Worm (Caenorhabditis elegans): ENCODE results near the gene T09B9.1.

Gene T09B9.1

DNA sequence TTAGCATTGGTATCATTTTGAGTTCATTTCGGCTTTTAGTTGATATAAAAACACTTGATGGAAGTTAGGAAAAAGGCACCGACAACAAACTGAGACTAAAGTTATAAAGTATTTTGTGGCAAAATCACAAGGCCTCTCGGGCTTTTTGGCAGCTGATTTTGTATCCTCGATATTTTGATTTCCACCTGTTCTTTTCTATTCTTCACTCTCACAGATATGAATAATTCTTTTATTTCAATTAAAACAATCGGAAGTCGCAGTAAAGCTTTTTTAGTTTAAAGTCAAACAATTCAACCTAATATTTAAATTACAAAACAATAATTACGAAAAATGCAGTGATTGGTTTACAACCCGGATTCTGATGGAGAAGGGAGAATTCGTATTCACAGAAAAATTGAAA, 4.2 kb downstream of the T09B9.1 start, which contains the start of gene T09B9.3:
T09B9.3 (minus strand) TSS at position 101 of the 400 bp plus-strand sequence.
- TF ChIP-seq unc-62 (GFP tag; optimal IDR thresholded peaks at IDR 0.05) = no peak
- TF ChIP-seq ceh-9 (tag; optimal IDR thresholded peaks at IDR 0.05) = no peak
- TF ChIP-seq elt-1 (tag; optimal IDR thresholded peaks at IDR 0.05) = no peak
- TF ChIP-seq nhr-12 (tag; optimal IDR thresholded peaks at IDR 0.05) = no peak
- TF ChIP-seq nhr-25 (tag; optimal IDR thresholded peaks at IDR 0.05) = no peak
- no peak for TF ChIP-seq pqm-1 (tag; optimal IDR thresholded peaks at IDR 0.05)
- TF ChIP-seq skn-1 (tag; optimal IDR thresholded peaks at IDR 0.05) = no peak
- no peak for TF ChIP-seq fos-1 (tag; optimal IDR thresholded peaks at IDR 0.05)
- TF ChIP-seq tbx-2 (tag; optimal IDR thresholded peaks at IDR 0.05) = no peak
- no peak for TF ChIP-seq fkh-2 (tag; optimal IDR thresholded peaks at IDR 0.05)
- TF ChIP-seq unc-39 (tag; optimal IDR thresholded peaks at IDR 0.05) = no peak
- no peak for TF ChIP-seq ztf-4 (tag; optimal IDR thresholded peaks at IDR 0.05)
- no peak for TF ChIP-seq lsy-12 (tag; optimal IDR thresholded peaks at IDR 0.05)
- TF ChIP-seq egl-5 (tag; optimal IDR thresholded peaks at IDR 0.05) = no peak
- TF ChIP-seq mml-1 (tag; optimal IDR thresholded peaks at IDR 0.05) = no peak
- TF ChIP-seq lin-15B (tag; optimal IDR thresholded peaks at IDR 0.05) = no peak
- no peak for TF ChIP-seq mdl-1 (tag; optimal IDR thresholded peaks at IDR 0.05)
- TF ChIP-seq ceh-82 (tag; optimal IDR thresholded peaks at IDR 0.05) = no peak
- TF ChIP-seq sea-2 (GFP tag; optimal IDR thresholded peaks at IDR 0.05) = no peak
- TF ChIP-seq ceh-16 (tag; optimal IDR thresholded peaks at IDR 0.05) = no peak

DNA sequence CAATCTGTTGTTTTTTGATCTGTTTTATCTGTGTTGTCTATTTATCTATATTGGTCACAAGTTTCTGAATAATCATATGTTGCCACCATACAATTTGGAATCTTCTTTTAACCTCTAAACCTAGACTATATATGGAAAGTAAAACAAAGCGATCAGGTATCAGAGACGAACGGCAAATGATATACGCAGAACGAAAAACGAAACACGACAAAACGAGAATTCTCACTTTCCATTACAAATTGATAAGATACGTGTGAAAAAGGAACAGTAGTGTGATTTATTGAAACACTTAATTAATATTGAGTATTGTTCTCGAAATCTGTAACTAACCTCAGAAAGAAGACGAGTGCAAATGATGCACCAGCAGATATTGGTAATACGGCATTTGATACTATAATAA, 6.8 kb downstream of the T09B9.1 start:
- TF ChIP-seq nhr-25 (tag; optimal IDR thresholded peaks at IDR 0.05) (peak; percentile 47), zag-1 (tag; optimal IDR thresholded peaks at IDR 0.05) (no peak)

DNA sequence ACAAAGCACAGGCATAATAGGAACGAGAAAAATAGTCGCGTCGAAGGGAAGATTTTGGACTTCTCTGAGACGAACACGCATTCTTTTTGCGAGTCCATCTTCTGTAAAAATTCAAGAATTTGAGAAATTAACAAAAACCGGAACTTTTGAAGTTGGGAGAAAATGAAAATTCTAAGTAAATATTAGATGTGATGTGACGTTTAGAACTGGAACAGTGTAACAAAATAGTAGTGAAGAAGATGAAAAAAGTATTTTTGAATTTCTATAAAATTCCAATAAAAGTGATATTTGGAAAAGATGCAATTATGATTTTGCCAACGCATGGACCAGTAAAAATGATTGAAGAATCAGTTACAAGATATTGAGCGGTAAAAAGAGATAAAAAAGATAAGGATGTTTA, 7.8 kb downstream of the T09B9.1 start, which contains the start of gene slc-17.9:
slc-17.9 (minus strand) TSS at position 101 of the 400 bp plus-strand sequence.
- TF ChIP-seq pqm-1 (tag; optimal IDR thresholded peaks at IDR 0.05) = no peak
- TF ChIP-seq ama-1 (optimal IDR thresholded peaks at IDR 0.05) = no peak
- TF ChIP-seq nhr-43 (tag; optimal IDR thresholded peaks at IDR 0.05; ENCODE audit: poor library complexity, severe bottlenecking) = no peak
- no peak for TF ChIP-seq ceh-82 (tag; optimal IDR thresholded peaks at IDR 0.05)
- TF ChIP-seq nhr-67 (tag; optimal IDR thresholded peaks at IDR 0.05) = no peak
- no peak for TF ChIP-seq nhr-76 (tag; optimal IDR thresholded peaks at IDR 0.05)
- TF ChIP-seq lsy-12 (tag; optimal IDR thresholded peaks at IDR 0.05) = no peak
- TF ChIP-seq nhr-11 (tag; optimal IDR thresholded peaks at IDR 0.05) = no peak
- no peak for TF ChIP-seq nfya-1 (tag; optimal IDR thresholded peaks at IDR 0.05; ENCODE audit: insufficient read depth)
- TF ChIP-seq daf-12 (tag; optimal IDR thresholded peaks at IDR 0.05) = no peak
- TF ChIP-seq unc-39 (tag; optimal IDR thresholded peaks at IDR 0.05) = no peak
- no peak for TF ChIP-seq nhr-77 (tag; optimal IDR thresholded peaks at IDR 0.05)
- no peak for TF ChIP-seq mml-1 (tag; optimal IDR thresholded peaks at IDR 0.05)
- no peak for TF ChIP-seq R02D3.7 (tag; optimal IDR thresholded peaks at IDR 0.05)
- no peak for TF ChIP-seq mdl-1 (tag; optimal IDR thresholded peaks at IDR 0.05)
- no peak for TF ChIP-seq jun-1 (tag; optimal IDR thresholded peaks at IDR 0.05)
- TF ChIP-seq sea-2 (GFP tag; optimal IDR thresholded peaks at IDR 0.05) = no peak
- TF ChIP-seq lin-15B (tag; optimal IDR thresholded peaks at IDR 0.05) = no peak
- no peak for TF ChIP-seq fos-1 (tag; optimal IDR thresholded peaks at IDR 0.05)
- TF ChIP-seq fkh-10 (GFP tag; optimal IDR thresholded peaks at IDR 0.05) = no peak

DNA sequence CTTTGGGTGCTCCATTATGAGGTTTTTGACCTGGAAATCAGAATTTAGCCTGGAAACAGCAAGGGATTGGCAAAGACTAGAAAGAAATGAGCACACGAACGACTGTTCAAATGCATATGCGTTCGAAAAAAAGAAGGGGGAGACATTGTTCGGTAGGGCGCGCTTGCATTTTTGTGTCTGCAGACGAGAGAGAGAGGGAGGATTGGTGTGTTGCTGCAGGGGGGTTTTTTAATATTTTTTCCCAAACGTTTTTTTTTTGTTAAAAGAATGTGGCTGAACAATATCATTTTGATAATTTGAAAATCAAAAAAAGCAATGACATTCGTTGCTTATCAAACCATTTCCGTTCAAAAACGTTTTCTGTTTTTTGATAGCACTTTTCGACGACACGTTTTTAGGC, 17.3 kb downstream of the T09B9.1 start, which contains the start of gene T09B9.4:
T09B9.4 (minus strand) TSS at position 30 of the 400 bp plus-strand sequence.
- no peak for TF ChIP-seq egl-27 (tag; optimal IDR thresholded peaks at IDR 0.05)
- no peak for TF ChIP-seq elt-3 (tag; optimal IDR thresholded peaks at IDR 0.05)
- no peak for TF ChIP-seq ama-1 (optimal IDR thresholded peaks at IDR 0.05)
- TF ChIP-seq nhr-28 (tag; optimal IDR thresholded peaks at IDR 0.05) = no peak
- TF ChIP-seq elt-1 (tag; optimal IDR thresholded peaks at IDR 0.05) = no peak
- TF ChIP-seq fkh-10 (GFP tag; optimal IDR thresholded peaks at IDR 0.05) = no peak
- TF ChIP-seq sea-2 (GFP tag; optimal IDR thresholded peaks at IDR 0.05) = no peak
- no peak for TF ChIP-seq nhr-67 (tag; optimal IDR thresholded peaks at IDR 0.05)
- peak; percentile 7 for TF ChIP-seq nhr-25 (tag; optimal IDR thresholded peaks at IDR 0.05)
- no peak for TF ChIP-seq nhr-11 (tag; optimal IDR thresholded peaks at IDR 0.05)
- TF ChIP-seq ceh-82 (tag; optimal IDR thresholded peaks at IDR 0.05) = no peak
- no peak for TF ChIP-seq egl-5 (tag; optimal IDR thresholded peaks at IDR 0.05)
- TF ChIP-seq fkh-2 (tag; optimal IDR thresholded peaks at IDR 0.05) = no peak
- peak; percentile 66 for TF ChIP-seq elt-2 (tag; optimal IDR thresholded peaks at IDR 0.05)
- no peak for TF ChIP-seq zag-1 (tag; optimal IDR thresholded peaks at IDR 0.05)
- TF ChIP-seq mml-1 (tag; optimal IDR thresholded peaks at IDR 0.05) = no peak
- TF ChIP-seq ZK546.5 (tag; optimal IDR thresholded peaks at IDR 0.05) = no peak
- TF ChIP-seq ztf-11 (tag; optimal IDR thresholded peaks at IDR 0.05) = no peak
- peak; percentile 15 for TF ChIP-seq snpc-4 (tag; optimal IDR thresholded peaks at IDR 0.05)
- TF ChIP-seq nfya-1 (tag; optimal IDR thresholded peaks at IDR 0.05; ENCODE audit: insufficient read depth) = peak; percentile 42
- TF ChIP-seq nhr-76 (tag; optimal IDR thresholded peaks at IDR 0.05) = no peak
- TF ChIP-seq ztf-4 (tag; optimal IDR thresholded peaks at IDR 0.05) = no peak
- no peak for TF ChIP-seq unc-39 (tag; optimal IDR thresholded peaks at IDR 0.05)
- peak; percentile 64 for TF ChIP-seq hmg-11 (tag; optimal IDR thresholded peaks at IDR 0.05)
- TF ChIP-seq ceh-16 (tag; optimal IDR thresholded peaks at IDR 0.05) = no peak
- TF ChIP-seq daf-12 (tag; optimal IDR thresholded peaks at IDR 0.05) = no peak
- no peak for TF ChIP-seq nhr-77 (tag; optimal IDR thresholded peaks at IDR 0.05)
- no peak for TF ChIP-seq ceh-9 (tag; optimal IDR thresholded peaks at IDR 0.05)
- no peak for TF ChIP-seq unc-62 (GFP tag; optimal IDR thresholded peaks at IDR 0.05)
- TF ChIP-seq skn-1 (tag; optimal IDR thresholded peaks at IDR 0.05) = no peak
- peak; percentile 56 for TF ChIP-seq lin-15B (tag; optimal IDR thresholded peaks at IDR 0.05)
- TF ChIP-seq nhr-12 (tag; optimal IDR thresholded peaks at IDR 0.05) = no peak
- no peak for TF ChIP-seq R02D3.7 (tag; optimal IDR thresholded peaks at IDR 0.05)
- TF ChIP-seq ceh-28 (tag; optimal IDR thresholded peaks at IDR 0.05) = no peak
- no peak for TF ChIP-seq pqm-1 (tag; optimal IDR thresholded peaks at IDR 0.05)
- TF ChIP-seq aly-2 (tag; optimal IDR thresholded peaks at IDR 0.05) = no peak
- peak; percentile 48 for TF ChIP-seq pha-4 (tag; optimal IDR thresholded peaks at IDR 0.05)
- TF ChIP-seq mdl-1 (tag; optimal IDR thresholded peaks at IDR 0.05) = no peak
- TF ChIP-seq fos-1 (tag; optimal IDR thresholded peaks at IDR 0.05) = no peak
